Fruit fly (Drosophila melanogaster): Measurements from ENCODE around the gene CG6153.
A peak's percentile ranks its signal among the peaks of the same experiment; 100 is the strongest.

DNA sequence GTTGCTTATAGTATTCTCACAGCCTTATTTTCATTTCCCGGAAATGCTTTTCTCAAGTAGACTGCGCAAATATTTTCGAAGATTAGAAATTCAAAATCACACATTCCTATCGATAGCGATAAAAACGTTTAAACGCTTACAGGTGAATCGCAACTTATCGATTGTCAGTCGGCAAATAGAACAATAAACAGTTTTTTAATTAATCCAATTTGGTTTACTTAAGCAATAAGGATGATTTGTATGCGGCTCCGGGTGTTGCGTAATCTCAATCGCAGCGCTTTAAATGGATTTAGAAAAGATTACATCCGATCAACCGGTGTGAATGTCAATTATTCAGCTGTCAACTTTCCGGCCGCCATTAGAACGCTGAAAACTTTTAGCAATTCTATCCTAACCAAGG, 14.7 kb downstream of the CG6153 start, which contains the start of the genes CG6180 and CG15484:
- no peak for TF ChIP-seq usp (GFP tag; optimal IDR thresholded peaks at IDR 0.05)
- no peak for TF ChIP-seq Abd-B (GFP tag; optimal IDR thresholded peaks at IDR 0.05)
- TF ChIP-seq rgr (GFP tag; optimal IDR thresholded peaks at IDR 0.05), result peak; percentile 46
- no peak for TF ChIP-seq OdsH (GFP tag; optimal IDR thresholded peaks at IDR 0.05)
- no peak for TF ChIP-seq ey (GFP tag; optimal IDR thresholded peaks at IDR 0.05)
- no peak for TF ChIP-seq HLH106 (tag; optimal IDR thresholded peaks at IDR 0.05)
- TF ChIP-seq Myc (optimal IDR thresholded peaks at IDR 0.05), result peak; percentile 41
- no peak for TF ChIP-seq CG32264 (GFP tag; optimal IDR thresholded peaks at IDR 0.05)
- no peak for TF ChIP-seq psq (GFP tag; optimal IDR thresholded peaks at IDR 0.05)
- TF ChIP-seq GATAd (GFP tag; optimal IDR thresholded peaks at IDR 0.05), result no peak
- no peak for TF ChIP-seq lola (GFP tag; optimal IDR thresholded peaks at IDR 0.05)
